Worm (Caenorhabditis elegans) whole organism, late embryonic: ENCODE measurements around the gene sam-10.
A peak's percentile ranks its signal among the peaks of the same experiment; 100 is the strongest.

Source experiments
- C08G9.2 ChIP-seq: sonication (generic microtip); optimal IDR thresholded peaks from 2 replicates; lab custom pipeline; 2016; ENCODE audit warnings: mild to moderate bottlenecking, missing genetic modification characterization, moderate library complexity, missing compliant biosample characterization
- F13H6.1 ChIP-seq: sonication (generic microtip); optimal IDR thresholded peaks from 2 replicates; lab custom pipeline; 2016; ENCODE audit warnings: missing genetic modification characterization, missing compliant biosample characterization
- K02D7.2 ChIP-seq: sonication (generic microtip); optimal IDR thresholded peaks from 2 replicates; lab custom pipeline; 2017; ENCODE audit warnings: mild to moderate bottlenecking, missing genetic modification characterization, missing compliant biosample characterization
- K09A11.1 ChIP-seq: sonication (generic microtip); optimal IDR thresholded peaks from 2 replicates; lab custom pipeline; 2017; ENCODE audit warnings: antibody characterized with exemption, mild to moderate bottlenecking, missing genetic modification characterization, missing compliant biosample characterization; ENCODE audit not compliant: insufficient read depth
- ahr-1 ChIP-seq: sonication (generic microtip); optimal IDR thresholded peaks from 2 replicates; lab custom pipeline; 2016; ENCODE audit warnings: missing genetic modification characterization, missing compliant biosample characterization
- ceh-2 ChIP-seq: sonication (generic microtip); optimal IDR thresholded peaks from 2 replicates; lab custom pipeline; 2016; ENCODE audit warnings: missing genotype, missing genetic modification characterization, missing compliant biosample characterization
- ceh-31 ChIP-seq: sonication (generic microtip); optimal IDR thresholded peaks from 2 replicates; lab custom pipeline; 2016; ENCODE audit warnings: missing genetic modification characterization, missing compliant biosample characterization
- ceh-34 ChIP-seq: sonication (generic microtip); optimal IDR thresholded peaks from 2 replicates; lab custom pipeline; 2016; ENCODE audit warnings: mild to moderate bottlenecking, missing genetic modification characterization, missing compliant biosample characterization
- ceh-48 ChIP-seq: sonication (generic microtip); optimal IDR thresholded peaks from 2 replicates; lab custom pipeline; 2016; ENCODE audit warnings: missing genetic modification characterization, inconsistent platforms, missing compliant biosample characterization
- ceh-9 ChIP-seq: sonication (generic microtip); optimal IDR thresholded peaks from 2 replicates; lab custom pipeline; 2016; ENCODE audit warnings: mild to moderate bottlenecking, missing genetic modification characterization, inconsistent platforms, missing compliant biosample characterization
- che-1 ChIP-seq: sonication (generic microtip); optimal IDR thresholded peaks from 2 replicates; lab custom pipeline; 2016; ENCODE audit warnings: mild to moderate bottlenecking, missing genetic modification characterization, missing compliant biosample characterization
- elt-2 ChIP-seq: sonication (generic microtip); optimal IDR thresholded peaks from 2 replicates; lab custom pipeline; 2016; ENCODE audit warnings: missing genetic modification reagents, missing genetic modification characterization, missing compliant biosample characterization
- elt-4 ChIP-seq: sonication (generic microtip); optimal IDR thresholded peaks from 2 replicates; lab custom pipeline; 2016; ENCODE audit warnings: missing genetic modification characterization, missing compliant biosample characterization
- ets-4 ChIP-seq: sonication (generic microtip); optimal IDR thresholded peaks from 2 replicates; lab custom pipeline; 2016; ENCODE audit warnings: missing genetic modification characterization, missing compliant biosample characterization
- fkh-10 ChIP-seq: fragments of 150-350 bp; optimal IDR thresholded peaks from 2 replicates; lab custom pipeline; 2014; ENCODE audit warnings: missing biosample characterization, missing genetic modification reagents, missing genetic modification characterization
- fkh-6 ChIP-seq: sonication (generic microtip); optimal IDR thresholded peaks from 2 replicates; lab custom pipeline; 2016; ENCODE audit warnings: missing genetic modification characterization, missing compliant biosample characterization
- gmeb-2 ChIP-seq: sonication (generic microtip); optimal IDR thresholded peaks from 2 replicates; lab custom pipeline; 2016; ENCODE audit warnings: missing genetic modification characterization, inconsistent platforms, missing compliant biosample characterization
- hlh-6 ChIP-seq: sonication (generic microtip); optimal IDR thresholded peaks from 2 replicates; lab custom pipeline; 2016; ENCODE audit warnings: missing genotype, missing genetic modification characterization, missing compliant biosample characterization
- hlh-8 ChIP-seq: sonication (generic microtip); optimal IDR thresholded peaks from 2 replicates; lab custom pipeline; 2016; ENCODE audit warnings: missing genotype, missing genetic modification characterization, missing compliant biosample characterization
- lim-6 ChIP-seq: sonication (generic microtip); optimal IDR thresholded peaks from 2 replicates; lab custom pipeline; 2016; ENCODE audit warnings: missing genetic modification characterization, missing compliant biosample characterization
- lin-11 ChIP-seq: fragments of 200-800 bp; sonication (Bioruptor generic); optimal IDR thresholded peaks from 2 replicates; lab custom pipeline; 2018; ENCODE audit warnings: mild to moderate bottlenecking, missing genetic modification characterization, missing compliant biosample characterization
- mec-3 ChIP-seq: sonication (generic microtip); optimal IDR thresholded peaks from 2 replicates; lab custom pipeline; 2016; ENCODE audit warnings: borderline replicate concordance, missing genetic modification characterization, missing compliant biosample characterization
- nfya-1 ChIP-seq: sonication (generic microtip); optimal IDR thresholded peaks from 2 replicates; lab custom pipeline; 2017; ENCODE audit warnings: missing genetic modification characterization, mild to moderate bottlenecking, missing compliant biosample characterization, antibody characterized with exemption, moderate library complexity
- nhr-232 ChIP-seq: sonication (generic microtip); optimal IDR thresholded peaks from 2 replicates; lab custom pipeline; 2016; ENCODE audit warnings: missing genetic modification characterization, missing compliant biosample characterization
- npax-4 ChIP-seq: sonication (generic microtip); optimal IDR thresholded peaks from 2 replicates; lab custom pipeline; 2016; ENCODE audit warnings: missing genetic modification characterization, missing compliant biosample characterization
- odd-2 ChIP-seq: sonication (generic microtip); optimal IDR thresholded peaks from 2 replicates; lab custom pipeline; 2017; ENCODE audit warnings: antibody characterized with exemption, mild to moderate bottlenecking, missing genetic modification characterization, missing compliant biosample characterization
- pat-9 ChIP-seq: fragments of 200-800 bp; sonication (Bioruptor generic); optimal IDR thresholded peaks from 2 replicates; lab custom pipeline; 2018; ENCODE audit warnings: mild to moderate bottlenecking, missing genetic modification characterization, moderate library complexity, missing compliant biosample characterization
- pqm-1 ChIP-seq: sonication (generic microtip); optimal IDR thresholded peaks from 2 replicates; lab custom pipeline; 2016; ENCODE audit warnings: missing genetic modification characterization, missing compliant biosample characterization
- sdc-2 ChIP-seq: sonication (generic microtip); optimal IDR thresholded peaks from 2 replicates; lab custom pipeline; 2016; ENCODE audit warnings: missing genotype, missing genetic modification characterization, missing compliant biosample characterization
- unc-42 ChIP-seq: sonication (generic microtip); optimal IDR thresholded peaks from 2 replicates; lab custom pipeline; 2016; ENCODE audit warnings: missing genotype, missing genetic modification characterization, missing compliant biosample characterization
- unc-55 ChIP-seq: sonication (generic microtip); optimal IDR thresholded peaks from 2 replicates; lab custom pipeline; 2017; ENCODE audit warnings: missing biosample characterization, missing genetic modification reagents, missing genetic modification characterization
- zip-5 ChIP-seq: sonication (generic microtip); optimal IDR thresholded peaks from 2 replicates; lab custom pipeline; 2016; ENCODE audit warnings: missing genetic modification characterization, missing compliant biosample characterization

sam-10 gene

ce11 chrII:13325290-13325689 is 5.0 kb downstream of the sam-10 start:
- TF ChIP-seq C08G9.2 (tag; lab: Kevin White, UChicago) (peak; percentile 19), ceh-31 (tag; lab: Kevin White, UChicago) (no peak), elt-4 (peak; percentile 81)

ce11 chrII:13321235-13321634 is 9.1 kb downstream of the sam-10 start:
- TF ChIP-seq nfya-1 (tag; lab: Kevin White, UChicago) (peak; percentile 98), hlh-8 (tag; lab: Kevin White, UChicago) (no peak), mec-3 (tag; lab: Kevin White, UChicago) (no peak)

DNA sequence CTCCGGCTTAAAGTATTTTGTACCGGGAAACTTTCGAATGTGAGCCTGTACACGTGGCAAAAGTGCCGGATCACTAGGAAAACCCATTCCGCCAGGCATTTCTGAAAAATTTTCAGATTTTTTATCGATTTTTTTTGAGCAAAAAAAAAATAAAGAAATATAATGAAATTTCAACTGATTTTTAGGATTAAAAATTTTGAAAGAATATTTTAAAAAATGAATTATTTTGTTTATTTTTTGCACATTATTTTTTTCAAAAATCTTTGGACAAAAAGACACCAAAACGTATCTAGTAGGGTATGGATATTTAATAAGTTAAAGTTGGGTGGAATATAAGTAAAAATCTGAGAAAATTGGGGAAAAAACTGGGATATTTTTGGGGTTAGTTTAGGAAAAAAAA is 9.5 kb downstream of the sam-10 start, which contains the start of gene mac-1:
mac-1 (minus strand) TSS at position 101 of the 400 bp plus-strand sequence.
- TF ChIP-seq K02D7.2 (tag; lab: Kevin White, UChicago) (no peak), che-1 (tag; lab: Kevin White, UChicago) (no peak), nhr-232 (tag; lab: Kevin White, UChicago) (no peak), zip-5 (tag; lab: Kevin White, UChicago) (no peak), npax-4 (tag; lab: Kevin White, UChicago) (no peak), fkh-6 (tag; lab: Kevin White, UChicago) (no peak), ceh-9 (tag; lab: Kevin White, UChicago) (no peak), F13H6.1 (tag; lab: Kevin White, UChicago) (no peak), fkh-10 (GFP tag; lab: Kevin White, UChicago) (no peak), ahr-1 (tag; lab: Kevin White, UChicago) (no peak), pat-9 (tag; lab: Kevin White, UChicago) (no peak), ets-4 (tag; lab: Kevin White, UChicago) (no peak), unc-42 (tag; lab: Kevin White, UChicago) (no peak), mec-3 (tag; lab: Kevin White, UChicago) (no peak), elt-2 (tag; lab: Kevin White, UChicago) (no peak), ceh-31 (tag; lab: Kevin White, UChicago) (no peak)

ce11 chrII:13316630-13317029 is 13.7 kb downstream of the sam-10 start:
- peak; percentile 57 for TF ChIP-seq hlh-6
- peak; percentile 31 for TF ChIP-seq mec-3 (tag; lab: Kevin White, UChicago)
- TF ChIP-seq unc-55 (GFP tag; lab: Kevin White, UChicago) = no peak
- TF ChIP-seq sdc-2 (tag; lab: Kevin White, UChicago) = peak; percentile 12
- peak; percentile 72 for TF ChIP-seq elt-4

DNA sequence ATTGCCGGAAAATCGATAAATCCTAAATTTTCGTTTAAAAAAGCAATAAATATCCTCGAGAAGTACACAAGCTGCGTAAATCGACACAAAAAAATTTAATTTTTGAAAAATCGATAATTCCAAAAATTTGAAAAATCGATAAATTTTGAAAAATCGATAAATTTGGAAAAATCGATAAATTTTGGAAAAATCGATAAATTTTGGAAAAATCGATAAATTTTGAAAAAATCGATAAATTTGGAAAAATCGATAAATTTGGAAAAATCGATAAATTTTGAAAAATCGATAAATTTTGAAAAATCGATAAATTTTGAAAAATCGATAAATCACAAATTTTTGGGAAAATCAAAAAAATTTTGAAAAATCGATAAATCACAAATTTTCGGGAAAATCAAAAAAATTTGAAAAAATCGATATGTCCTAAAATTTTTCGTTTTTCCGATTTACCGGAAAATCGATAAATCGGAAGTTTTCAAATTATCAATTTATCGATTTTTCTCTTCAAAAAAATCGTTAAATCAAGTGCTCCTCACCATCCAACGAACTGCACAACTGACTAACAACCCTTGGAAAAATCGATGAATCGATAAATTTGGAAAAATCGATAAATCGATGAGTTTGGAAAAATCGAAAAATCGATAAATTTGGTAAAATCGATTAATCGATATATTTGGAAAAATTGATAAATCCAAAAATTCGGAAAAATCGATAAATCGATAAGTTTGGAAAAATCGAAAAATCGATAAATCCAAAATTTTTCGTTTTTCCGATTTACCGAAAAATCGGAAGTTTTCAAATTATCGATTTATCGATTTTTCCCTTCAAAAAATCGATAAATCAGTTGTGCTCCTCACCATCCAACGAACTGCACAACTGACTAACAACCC is 14.4 kb downstream of the sam-10 start:
- no peak for TF ChIP-seq lin-11 (tag; lab: Kevin White, UChicago)
- TF ChIP-seq ceh-48 (tag; lab: Kevin White, UChicago) = peak; percentile 98
- TF ChIP-seq pqm-1 = no peak
- no peak for TF ChIP-seq ceh-34 (tag; lab: Kevin White, UChicago)

- TF ChIP-seq fkh-6 (tag; lab: Kevin White, UChicago) (no peak), che-1 (tag; lab: Kevin White, UChicago) (no peak), odd-2 (tag; lab: Kevin White, UChicago) (no peak), lim-6 (tag; lab: Kevin White, UChicago) (no peak), ceh-2 (tag; lab: Kevin White, UChicago) (no peak), lin-11 (tag; lab: Kevin White, UChicago) (no peak), K09A11.1 (tag; lab: Kevin White, UChicago) (no peak), ceh-31 (tag; lab: Kevin White, UChicago) (no peak), gmeb-2 (tag; lab: Kevin White, UChicago) (no peak), mec-3 (tag; lab: Kevin White, UChicago) (no peak)
Measured at ce11 chrII:13310230-13310629, 20.1 kb downstream of the sam-10 start.
